Worm (Caenorhabditis elegans) whole organism, L2 larva: ENCODE data around the gene H04M03.11.

Experiments used
- aly-2 ChIP-seq: fragments of 150-350 bp; optimal IDR thresholded peaks from 2 replicates; lab custom pipeline; 2014; ENCODE audit warnings: missing biosample characterization, missing genetic modification characterization
- crh-2 ChIP-seq: sonication (generic microtip); optimal IDR thresholded peaks from 2 replicates; lab custom pipeline; 2017; ENCODE audit warnings: missing biosample characterization, missing genetic modification characterization
- elt-3 ChIP-seq: sonication (generic microtip); optimal IDR thresholded peaks from 2 replicates; lab custom pipeline; 2017; ENCODE audit warnings: missing biosample characterization, missing genetic modification characterization
- lin-11 ChIP-seq: fragments of 150-350 bp; sonication (generic microtip); optimal IDR thresholded peaks from 2 replicates; lab custom pipeline; 2014; ENCODE audit warnings: missing biosample characterization, missing genetic modification characterization, inconsistent platforms, mixed read lengths
- lin-13 ChIP-seq: fragments of 150-350 bp; optimal IDR thresholded peaks from 2 replicates; lab custom pipeline; 2014; ENCODE audit warnings: missing biosample characterization, missing genetic modification reagents, missing genetic modification characterization
- nhr-11 ChIP-seq: fragments of 150-350 bp; optimal IDR thresholded peaks from 2 replicates; lab custom pipeline; 2014; ENCODE audit warnings: missing biosample characterization, missing genetic modification characterization
- nhr-12 ChIP-seq: fragments of 150-350 bp; optimal IDR thresholded peaks from 2 replicates; lab custom pipeline; 2014; ENCODE audit warnings: missing biosample characterization, missing genetic modification characterization
- nhr-21 ChIP-seq: fragments of 150-350 bp; optimal IDR thresholded peaks from 2 replicates; lab custom pipeline; 2014; ENCODE audit warnings: missing biosample characterization, missing genetic modification characterization
- nhr-237 ChIP-seq: fragments of 150-350 bp; optimal IDR thresholded peaks from 2 replicates; lab custom pipeline; 2014; ENCODE audit warnings: missing biosample characterization, missing genetic modification characterization
- nhr-25 ChIP-seq: fragments of 150-350 bp; sonication (generic microtip); optimal IDR thresholded peaks from 3 replicates; lab custom pipeline; 2014; ENCODE audit warnings: missing biosample characterization, missing genetic modification characterization
- nhr-77 ChIP-seq: fragments of 150-350 bp; optimal IDR thresholded peaks from 2 replicates; lab custom pipeline; 2014; ENCODE audit warnings: missing biosample characterization, missing genetic modification characterization
- sma-3 ChIP-seq: sonication (generic microtip); optimal IDR thresholded peaks from 2 replicates; lab custom pipeline; 2016; ENCODE audit warnings: missing genetic modification reagents, missing genetic modification characterization, missing compliant biosample characterization
- unc-39 ChIP-seq: fragments of 150-350 bp; optimal IDR thresholded peaks from 2 replicates; lab custom pipeline; 2014; ENCODE audit warnings: missing biosample characterization, missing genetic modification characterization
- ztf-11 ChIP-seq: sonication (generic microtip); optimal IDR thresholded peaks from 2 replicates; lab custom pipeline; 2017; ENCODE audit warnings: missing biosample characterization, missing genetic modification characterization

DNA sequence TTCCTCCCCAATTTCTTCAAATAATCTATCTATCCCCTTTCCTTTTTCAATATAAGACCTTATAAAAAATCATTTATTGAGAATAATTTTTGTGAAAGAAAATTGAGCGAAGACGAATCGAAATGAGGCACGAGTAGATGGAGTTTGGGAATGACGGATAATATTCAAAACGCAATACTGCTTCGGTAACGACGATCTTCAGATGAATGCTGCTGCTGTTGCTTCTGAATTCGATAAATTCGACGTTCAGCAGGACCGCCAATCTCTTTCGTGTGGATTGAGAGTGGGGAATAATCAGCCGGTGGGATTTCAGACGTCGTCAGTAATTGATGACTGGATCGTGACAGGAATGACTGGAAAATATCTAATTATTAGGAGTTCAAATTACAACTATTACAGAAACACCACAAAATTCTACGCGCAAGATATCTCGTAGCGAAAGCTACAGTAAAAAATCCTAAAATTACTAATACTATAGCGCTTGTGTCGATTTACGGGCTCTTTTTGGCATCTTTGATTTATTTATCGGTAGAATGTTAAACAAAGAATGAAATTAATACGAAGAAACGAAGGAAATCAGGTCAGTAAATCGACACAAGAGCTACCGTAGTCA is 33.5 kb downstream of the H04M03.11 start:
- no peak for TF ChIP-seq nhr-77 (tag; lab: Kevin White, UChicago)
- TF ChIP-seq nhr-11 (tag; lab: Kevin White, UChicago): no peak
- no peak for TF ChIP-seq unc-39 (tag; lab: Kevin White, UChicago)
- TF ChIP-seq nhr-21 (tag; lab: Kevin White, UChicago): no peak
- no peak for TF ChIP-seq lin-13 (GFP tag; lab: Kevin White, UChicago)
- TF ChIP-seq nhr-237: no peak
- no peak for TF ChIP-seq ztf-11
- no peak for TF ChIP-seq lin-11
- no peak for TF ChIP-seq elt-3 (tag; lab: Kevin White, UChicago)
- no peak for TF ChIP-seq nhr-12 (tag; lab: Kevin White, UChicago)
- no peak for TF ChIP-seq sma-3 (GFP tag; lab: Kevin White, UChicago)
- TF ChIP-seq aly-2: no peak
- TF ChIP-seq nhr-25 (tag; lab: Kevin White, UChicago): no peak
- no peak for TF ChIP-seq crh-2 (tag; lab: Kevin White, UChicago)
